Fruit fly (Drosophila melanogaster): ENCODE measurements around the gene MED31.

The MED31 gene

DNA sequence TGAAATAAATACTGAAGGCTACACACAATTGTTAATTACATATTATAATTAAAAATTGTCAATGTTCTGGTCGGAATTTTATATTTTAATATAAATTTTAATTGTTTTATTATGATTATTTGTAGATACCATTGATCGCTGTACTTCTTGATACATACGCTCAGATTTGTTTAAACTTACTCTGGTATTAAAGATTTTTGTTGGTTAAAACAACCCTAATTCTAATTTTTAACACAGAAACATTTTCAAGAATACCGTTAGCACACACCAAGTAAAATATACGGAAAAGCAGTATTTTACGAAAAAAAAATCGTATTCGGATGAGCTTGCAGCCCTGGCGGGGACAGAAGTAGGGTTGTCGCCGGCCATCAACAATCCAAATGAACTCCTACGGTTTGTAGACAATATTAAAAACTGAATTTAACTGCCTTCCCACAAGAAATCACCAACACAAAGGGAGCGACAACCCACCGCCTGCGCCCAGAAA lies at the start of gene MED31, which contains the start of the genes CG9775 and slx1 (continued):
- no peak for TF ChIP-seq sens-2 (GFP tag; IDR thresholded peaks at IDR 0.05)
- peak; percentile 88 for TF ChIP-seq CG13775 (GFP tag; optimal IDR thresholded peaks at IDR 0.05)
- peak; percentile 71 for TF ChIP-seq CG2120 (GFP tag; optimal IDR thresholded peaks at IDR 0.05)
- peak; percentile 82 for TF ChIP-seq CG13424 (tag; optimal IDR thresholded peaks at IDR 0.05)
- TF ChIP-seq CG12219 (GFP tag; optimal IDR thresholded peaks at IDR 0.05): peak; percentile 33
- no peak for TF ChIP-seq Jarid2 (GFP tag; optimal IDR thresholded peaks at IDR 0.05)
- TF ChIP-seq sc (optimal IDR thresholded peaks at IDR 0.05): no peak
- peak; percentile 65 for TF ChIP-seq sc (GFP tag; optimal IDR thresholded peaks at IDR 0.05)
- no peak for TF ChIP-seq Bdp1 (GFP tag; optimal IDR thresholded peaks at IDR 0.05)
- TF ChIP-seq Hmx (GFP tag; optimal IDR thresholded peaks at IDR 0.05): no peak
- no peak for TF ChIP-seq z (GFP tag; IDR thresholded peaks at IDR 0.05)
- peak; percentile 59 for TF ChIP-seq HHEX (GFP tag; optimal IDR thresholded peaks at IDR 0.05)
- no peak for TF ChIP-seq ato (GFP tag; IDR thresholded peaks at IDR 0.05; ENCODE audit: partially characterized antibody)
- peak; percentile 63; the same call in 1 of the 2 replicates for TF ChIP-seq Drgx (GFP tag; IDR thresholded peaks at IDR 0.05)
- no peak for TF ChIP-seq CG12236 (GFP tag; optimal IDR thresholded peaks at IDR 0.05)
- TF ChIP-seq Sin3A (optimal IDR thresholded peaks at IDR 0.05): no peak
- no peak for TF ChIP-seq CG13287 (GFP tag; IDR thresholded peaks at IDR 0.05; ENCODE audit: partially characterized antibody)
- TF ChIP-seq croc (GFP tag; conservative IDR thresholded peaks at IDR 0.05): peak; percentile 57
- peak; percentile 64 for TF ChIP-seq CG10209 (GFP tag; optimal IDR thresholded peaks at IDR 0.05)
- TF ChIP-seq CG17802 (tag; optimal IDR thresholded peaks at IDR 0.05): peak; percentile 89
- no peak for TF ChIP-seq CG3163 (GFP tag; optimal IDR thresholded peaks at IDR 0.05)
- no peak for TF ChIP-seq Neu2 (GFP tag; optimal IDR thresholded peaks at IDR 0.05; ENCODE audit: borderline replicate concordance)
- peak; percentile 62 for TF ChIP-seq CG12942 (GFP tag; optimal IDR thresholded peaks at IDR 0.05)
- no peak for TF ChIP-seq lov (optimal IDR thresholded peaks at IDR 0.05)
- 0 out of 3 replicates have a peak, but pooled peaks have one; percentile 60 for TF ChIP-seq lov (GFP tag; IDR thresholded peaks at IDR 0.05)
- peak; percentile 88 for TF ChIP-seq phol (tag; optimal IDR thresholded peaks at IDR 0.05)
- peak; percentile 76 for TF ChIP-seq fd96Cb (tag; optimal IDR thresholded peaks at IDR 0.05)
- no peak for TF ChIP-seq ftz-f1 (GFP tag; optimal IDR thresholded peaks at IDR 0.05)
- TF ChIP-seq insv (GFP tag; optimal IDR thresholded peaks at IDR 0.05): peak in 1 of 2 experiments; percentile 14
- peak; percentile 86 for TF ChIP-seq CG18262 (tag; optimal IDR thresholded peaks at IDR 0.05)
- TF ChIP-seq Stat92E (GFP tag; optimal IDR thresholded peaks at IDR 0.05): no peak
- no peak for TF ChIP-seq Hr78 (GFP tag; optimal IDR thresholded peaks at IDR 0.05)
- no peak for TF ChIP-seq CG9876 (GFP tag; optimal IDR thresholded peaks at IDR 0.05)
- peak; percentile 57 for TF ChIP-seq CG4404 (GFP tag; IDR thresholded peaks at IDR 0.05)
- no peak for TF ChIP-seq corto (GFP tag; optimal IDR thresholded peaks at IDR 0.05)
- no peak for TF ChIP-seq Lpt (GFP tag; optimal IDR thresholded peaks at IDR 0.05)
- TF ChIP-seq CkIIα-i1 (GFP tag; IDR thresholded peaks at IDR 0.05): no peak
- TF ChIP-seq CG17385 (GFP tag; optimal IDR thresholded peaks at IDR 0.05): peak; percentile 64
- 0 out of 2 replicates have a peak, but pooled peaks have one; percentile 7 for TF ChIP-seq dimm (GFP tag; IDR thresholded peaks at IDR 0.05)
- peak; percentile 92 for TF ChIP-seq wek (GFP tag; optimal IDR thresholded peaks at IDR 0.05)
- TF ChIP-seq hkb (optimal IDR thresholded peaks at IDR 0.05): no peak
- TF ChIP-seq hkb (GFP tag; IDR thresholded peaks at IDR 0.05): peak; percentile 60
- no peak for TF ChIP-seq tio (GFP tag; optimal IDR thresholded peaks at IDR 0.05)
- no peak for TF ChIP-seq repo (GFP tag; optimal IDR thresholded peaks at IDR 0.05)
- TF ChIP-seq CG12769 (tag; optimal IDR thresholded peaks at IDR 0.05): peak; percentile 22
- peak; percentile 71 for TF ChIP-seq CG9437 (GFP tag; optimal IDR thresholded peaks at IDR 0.05)
- TF ChIP-seq tup (GFP tag; optimal IDR thresholded peaks at IDR 0.05): no peak
- no peak for TF ChIP-seq inv (GFP tag; IDR thresholded peaks at IDR 0.05; ENCODE audit: partially characterized antibody)
- TF ChIP-seq zfh2 (GFP tag; optimal IDR thresholded peaks at IDR 0.05): peak; percentile 39
- peak; percentile 5 for TF ChIP-seq CG1647 (GFP tag; optimal IDR thresholded peaks at IDR 0.05)
- TF ChIP-seq row (GFP tag; IDR thresholded peaks at IDR 0.05): peak; percentile 90
